Fruit fly (Drosophila melanogaster): ENCODE measurements around the gene CG9981.
A peak's percentile ranks its signal among the peaks of the same experiment; 100 is the strongest.

CG9981 gene

dm6 chrX:16422466-16423124 lies 17.7 kb upstream of the CG9981 start, which contains the start of gene hang (continued):
- no peak for TF ChIP-seq fd64A (GFP tag; optimal IDR thresholded peaks at IDR 0.05)
- no peak for TF ChIP-seq CG16863 (GFP tag; optimal IDR thresholded peaks at IDR 0.05)
- peak; percentile 62 for TF ChIP-seq odd (GFP tag; optimal IDR thresholded peaks at IDR 0.05)
- TF ChIP-seq Lpt (GFP tag; optimal IDR thresholded peaks at IDR 0.05), result no peak
- TF ChIP-seq pros (GFP tag; optimal IDR thresholded peaks at IDR 0.05), result no peak
- TF ChIP-seq CG8924 (tag; optimal IDR thresholded peaks at IDR 0.05), result peak; percentile 22
- TF ChIP-seq CG8290 (GFP tag; optimal IDR thresholded peaks at IDR 0.05), result peak; percentile 29
- TF ChIP-seq CG8290 (tag; optimal IDR thresholded peaks at IDR 0.05), result peak in 1 of 2 experiments; percentile 80
- TF ChIP-seq CG15073 (GFP tag; optimal IDR thresholded peaks at IDR 0.05), result no peak
- TF ChIP-seq emc (GFP tag; optimal IDR thresholded peaks at IDR 0.05), result no peak
- no peak for TF ChIP-seq TFAM (GFP tag; optimal IDR thresholded peaks at IDR 0.05)
- TF ChIP-seq CG9215 (GFP tag; IDR thresholded peaks at IDR 0.05), result no peak
- no peak for TF ChIP-seq ttk (GFP tag; IDR thresholded peaks at IDR 0.05)
- TF ChIP-seq ems (GFP tag; optimal IDR thresholded peaks at IDR 0.05), result peak; percentile 60
- peak; percentile 93 for TF ChIP-seq CG14710 (tag; optimal IDR thresholded peaks at IDR 0.05)
- TF ChIP-seq lab (GFP tag; optimal IDR thresholded peaks at IDR 0.05), result peak; percentile 68
- TF ChIP-seq CG7745 (tag; optimal IDR thresholded peaks at IDR 0.05), result no peak
- no peak for TF ChIP-seq fd3F (GFP tag; optimal IDR thresholded peaks at IDR 0.05)
- TF ChIP-seq CG3281 (GFP tag; optimal IDR thresholded peaks at IDR 0.05), result peak; percentile 53
- TF ChIP-seq unc-4 (GFP tag; IDR thresholded peaks at IDR 0.05; ENCODE audit: partially characterized antibody), result peak; percentile 71
- TF ChIP-seq wek (GFP tag; optimal IDR thresholded peaks at IDR 0.05), result peak; percentile 5
- peak; percentile 34 for TF ChIP-seq HmgZ (tag; optimal IDR thresholded peaks at IDR 0.05)
- peak; percentile 24 for TF ChIP-seq CG10979 (tag; optimal IDR thresholded peaks at IDR 0.05)
- TF ChIP-seq CG7963 (GFP tag; IDR thresholded peaks at IDR 0.05; ENCODE audit: partially characterized antibody), result peak; percentile 78
- TF ChIP-seq her (GFP tag; optimal IDR thresholded peaks at IDR 0.05), result peak; percentile 35
- TF ChIP-seq cas (GFP tag; IDR thresholded peaks at IDR 0.05), result peak; percentile 25; the same call in 1 of the 2 replicates
- TF ChIP-seq Ets97D (GFP tag; optimal IDR thresholded peaks at IDR 0.05), result peak; percentile 83
- peak; percentile 57 for TF ChIP-seq sna (GFP tag; IDR thresholded peaks at IDR 0.05; ENCODE audit: partially characterized antibody)
- 0 out of 3 replicates have a peak, but pooled peaks have one; percentile 8 for TF ChIP-seq CG6175 (GFP tag; IDR thresholded peaks at IDR 0.05)
- no peak for TF ChIP-seq CG12744 (GFP tag; optimal IDR thresholded peaks at IDR 0.05)
- TF ChIP-seq HHEX (GFP tag; optimal IDR thresholded peaks at IDR 0.05), result peak; percentile 56
- no peak for TF ChIP-seq sima (GFP tag; optimal IDR thresholded peaks at IDR 0.05)
- peak; percentile 77 for TF ChIP-seq CG12299 (tag; optimal IDR thresholded peaks at IDR 0.05)
- TF ChIP-seq Xbp1 (GFP tag; optimal IDR thresholded peaks at IDR 0.05), result peak; percentile 23
- no peak for TF ChIP-seq gsb (GFP tag; IDR thresholded peaks at IDR 0.05)
- TF ChIP-seq Fer3 (tag; optimal IDR thresholded peaks at IDR 0.05), result peak; percentile 21
- TF ChIP-seq Neu2 (GFP tag; optimal IDR thresholded peaks at IDR 0.05; ENCODE audit: borderline replicate concordance), result no peak
- TF ChIP-seq Xrp1 (GFP tag; IDR thresholded peaks at IDR 0.05), result no peak
- TF ChIP-seq ind (GFP tag; optimal IDR thresholded peaks at IDR 0.05), result peak; percentile 10
- peak; percentile 33; the same call in 1 of the 2 replicates for TF ChIP-seq CG1024 (GFP tag; IDR thresholded peaks at IDR 0.05)
- TF ChIP-seq CG3838 (GFP tag; optimal IDR thresholded peaks at IDR 0.05), result no peak
- TF ChIP-seq CG10147 (GFP tag; optimal IDR thresholded peaks at IDR 0.05), result peak; percentile 27
- no peak for TF ChIP-seq CG10959 (GFP tag; IDR thresholded peaks at IDR 0.05)
- TF ChIP-seq sob (GFP tag; IDR thresholded peaks at IDR 0.05), result peak; percentile 57
- peak; percentile 73 for TF ChIP-seq Fer1 (GFP tag; optimal IDR thresholded peaks at IDR 0.05)
- TF ChIP-seq CG12104 (GFP tag; optimal IDR thresholded peaks at IDR 0.05), result no peak
- TF ChIP-seq scrt (GFP tag; optimal IDR thresholded peaks at IDR 0.05), result no peak
- TF ChIP-seq CoRest (tag; optimal IDR thresholded peaks at IDR 0.05), result no peak
- TF ChIP-seq CG31224 (GFP tag; IDR thresholded peaks at IDR 0.05), result 0 out of 2 replicates have a peak, but pooled peaks have one; percentile 6
- no peak for TF ChIP-seq sim (GFP tag; IDR thresholded peaks at IDR 0.05)
